Fruit fly (Drosophila melanogaster) whole organism, embryonic: Measurements from ENCODE around the gene CG10165.
A peak's percentile ranks its signal among the peaks of the same experiment; 100 is the strongest.

ENCODE experiments used
- Abd-B ChIP-seq: fragments of 200-800 bp; sonication (Bioruptor generic); optimal IDR thresholded peaks from 2 replicates; lab custom pipeline; 2018; ENCODE audit warnings: missing biosample characterization, mild to moderate bottlenecking, missing genetic modification characterization, moderate library complexity
- Asciz ChIP-seq: fragments of 200-800 bp; sonication (Bioruptor generic); optimal IDR thresholded peaks from 2 replicates; lab custom pipeline; 2017; ENCODE audit warnings: missing biosample characterization, mild to moderate bottlenecking, missing genetic modification characterization, missing genetic modification reagents
- CG17186 ChIP-seq: fragments of 200-800 bp; sonication (Bioruptor generic); optimal IDR thresholded peaks from 3 replicates; lab custom pipeline; 2017; ENCODE audit warnings: missing biosample characterization, missing genetic modification reagents, missing genetic modification characterization
- CG17829 ChIP-seq: fragments of 200-800 bp; optimal IDR thresholded peaks from 2 replicates; lab custom pipeline; 2019; ENCODE audit warnings: missing biosample characterization, mild to moderate bottlenecking, missing genetic modification characterization, moderate library complexity
- CG2678 ChIP-seq: fragments of 200-800 bp; sonication (Bioruptor generic); optimal IDR thresholded peaks from 3 replicates; lab custom pipeline; 2019; ENCODE audit warnings: missing biosample characterization, mild to moderate bottlenecking, missing genetic modification characterization, moderate library complexity
- CG3163 ChIP-seq: fragments of 200-800 bp; sonication (Bioruptor generic); optimal IDR thresholded peaks from 3 replicates; lab custom pipeline; 2016; ENCODE audit warnings: missing biosample characterization, missing genetic modification characterization
- CG33213 ChIP-seq: fragments of 200-800 bp; sonication (Bioruptor generic); optimal IDR thresholded peaks from 3 replicates; lab custom pipeline; 2016; ENCODE audit warnings: missing biosample characterization, missing genetic modification characterization
- CG34376 ChIP-seq: fragments of 200-800 bp; sonication (Bioruptor generic); optimal IDR thresholded peaks from 2 replicates; lab custom pipeline; 2018; ENCODE audit warnings: missing biosample characterization, mild to moderate bottlenecking, missing genetic modification characterization
- CG6689 ChIP-seq: fragments of 200-800 bp; sonication (Bioruptor generic); IDR thresholded peaks from 2 replicates; pipeline ENCODE4 v1.3.6; 2022; ENCODE audit warnings: missing biosample characterization, missing genetic modification characterization
- CG7357 ChIP-seq: fragments of 200-800 bp; sonication (Bioruptor generic); IDR thresholded peaks from 3 replicates; pipeline ENCODE4 v1.3.6; 2022; ENCODE audit warnings: missing biosample characterization, missing genetic modification characterization
- CG7556 ChIP-seq: fragments of 200-800 bp; sonication (Bioruptor generic); optimal IDR thresholded peaks from 2 replicates; lab custom pipeline; 2017; ENCODE audit warnings: missing biosample characterization, mild to moderate bottlenecking, missing genetic modification characterization
- CG7928 ChIP-seq: fragments of 200-800 bp; sonication (Bioruptor generic); optimal IDR thresholded peaks from 2 replicates; lab custom pipeline; 2017; ENCODE audit warnings: missing biosample characterization, mild to moderate bottlenecking, missing genetic modification characterization
- CG8281 ChIP-seq: fragments of 200-800 bp; sonication (Bioruptor generic); optimal IDR thresholded peaks from 2 replicates; lab custom pipeline; 2018; ENCODE audit warnings: missing biosample characterization, mild to moderate bottlenecking, missing genetic modification characterization, moderate library complexity
- Deaf1 ChIP-seq: fragments of 200-800 bp; optimal IDR thresholded peaks from 3 replicates; lab custom pipeline; 2019; ENCODE audit warnings: missing biosample characterization, mild to moderate bottlenecking, missing genetic modification characterization, moderate library complexity
- Eip74EF ChIP-seq, 2 experiments: fragments of 200-800 bp in 1 of 2; fragments of >200 bp in 1 of 2; sonication (Bioruptor generic) in 1 of 2; optimal IDR thresholded peaks; 2 replicates each; lab custom pipeline; 2017 to 2019; ENCODE audit warnings: missing biosample characterization in 2 of 2, missing genetic modification characterization in 2 of 2, mild to moderate bottlenecking in 1 of 2, moderate library complexity in 1 of 2
- Elba2 ChIP-seq: fragments of 200-800 bp; sonication (Bioruptor generic); optimal IDR thresholded peaks from 3 replicates; lab custom pipeline; 2016; ENCODE audit warnings: missing biosample characterization, missing genetic modification characterization
- Ets97D ChIP-seq: fragments of 200-800 bp; sonication (Bioruptor generic); optimal IDR thresholded peaks from 3 replicates; lab custom pipeline; 2016; ENCODE audit warnings: missing biosample characterization, missing genetic modification characterization
- Fer2 ChIP-seq: fragments of 200-800 bp; sonication (Bioruptor generic); optimal IDR thresholded peaks from 2 replicates; lab custom pipeline; 2018; ENCODE audit warnings: missing biosample characterization, mild to moderate bottlenecking, missing genetic modification characterization, moderate library complexity
- HLH4C ChIP-seq: fragments of 200-800 bp; sonication (Bioruptor generic); IDR thresholded peaks from 3 replicates; pipeline ENCODE4 v1.3.6; 2022; ENCODE audit warnings: missing biosample characterization, missing genetic modification characterization; ENCODE audit not compliant: partially characterized antibody
- HLHmδ ChIP-seq: fragments of 200-800 bp; sonication (Bioruptor generic); optimal IDR thresholded peaks from 2 replicates; lab custom pipeline; 2018; ENCODE audit warnings: missing biosample characterization, mild to moderate bottlenecking, missing genetic modification characterization, moderate library complexity
- Hey ChIP-seq: fragments of 200-800 bp; sonication (Bioruptor generic); optimal IDR thresholded peaks from 3 replicates; lab custom pipeline; 2018; ENCODE audit warnings: missing biosample characterization, mild to moderate bottlenecking, missing genetic modification characterization
- Lim3 ChIP-seq: fragments of 200-800 bp; sonication (Bioruptor generic); IDR thresholded peaks from 2 replicates; pipeline ENCODE4 v1.3.6; 2022; ENCODE audit warnings: missing biosample characterization, missing genetic modification characterization
- NC2α ChIP-seq: fragments of 200-800 bp; sonication (Bioruptor generic); optimal IDR thresholded peaks from 2 replicates; lab custom pipeline; 2016; ENCODE audit warnings: missing biosample characterization, missing genetic modification characterization
- NFAT ChIP-seq: fragments of 200-800 bp; sonication (Bioruptor generic); IDR thresholded peaks from 2 replicates; pipeline ENCODE4 v1.3.6; 2022; ENCODE audit warnings: missing biosample characterization, missing genetic modification characterization
- Neu2 ChIP-seq: fragments of 200-800 bp; sonication (Bioruptor generic); optimal IDR thresholded peaks from 3 replicates; lab custom pipeline; 2016; ENCODE audit warnings: missing biosample characterization, missing genetic modification characterization, borderline replicate concordance
- Pdp1 ChIP-seq, 2 experiments: fragments of 200-800 bp; sonication (Bioruptor generic); optimal IDR thresholded peaks; 3 replicates each; lab custom pipeline; 2016; ENCODE audit warnings: missing biosample characterization in 2 of 2, missing genetic modification characterization in 2 of 2, mild to moderate bottlenecking in 1 of 2, moderate library complexity in 1 of 2
- Rx ChIP-seq: fragments of 200-800 bp; sonication (Bioruptor generic); IDR thresholded peaks from 2 replicates; pipeline ENCODE4 v1.3.6; 2022; ENCODE audit warnings: missing biosample characterization, missing genetic modification characterization
- Sry-β ChIP-seq: fragments of 200-800 bp; sonication (Bioruptor generic); optimal IDR thresholded peaks from 2 replicates; lab custom pipeline; 2018; ENCODE audit warnings: missing biosample characterization, mild to moderate bottlenecking, missing genetic modification characterization, moderate library complexity
- Sry-δ ChIP-seq: fragments of 200-800 bp; sonication (Bioruptor generic); optimal IDR thresholded peaks from 2 replicates; lab custom pipeline; 2016; ENCODE audit warnings: missing biosample characterization, missing genetic modification characterization
- crc ChIP-seq: fragments of 200-800 bp; sonication (Bioruptor generic); optimal IDR thresholded peaks from 2 replicates; lab custom pipeline; 2016; ENCODE audit warnings: missing biosample characterization, missing genetic modification characterization
- croc ChIP-seq: fragments of 200-800 bp; sonication (Bioruptor generic); conservative IDR thresholded peaks from 3 replicates; pipeline ENCODE4 v1.3.6; 2022; ENCODE audit warnings: missing biosample characterization, missing genetic modification characterization
- crol ChIP-seq: fragments of 200-800 bp; sonication (Bioruptor generic); IDR thresholded peaks from 2 replicates; pipeline ENCODE4 v1.3.6; 2022; ENCODE audit warnings: missing biosample characterization, missing genetic modification characterization
- cwo ChIP-seq: fragments of 200-800 bp; sonication (Bioruptor generic); optimal IDR thresholded peaks from 3 replicates; lab custom pipeline; 2017; ENCODE audit warnings: missing biosample characterization, missing genetic modification characterization, mild to moderate bottlenecking, moderate library complexity, missing genetic modification reagents
- danr ChIP-seq: fragments of 200-800 bp; sonication (Bioruptor generic); IDR thresholded peaks from 2 replicates; pipeline ENCODE4 v1.3.6; 2022; ENCODE audit warnings: missing biosample characterization, missing genetic modification characterization
- dmrt11E ChIP-seq: fragments of 200-800 bp; sonication (Bioruptor generic); optimal IDR thresholded peaks from 3 replicates; lab custom pipeline; 2018; ENCODE audit warnings: missing biosample characterization, mild to moderate bottlenecking, missing genetic modification characterization, moderate library complexity
- fd3F ChIP-seq: fragments of 200-800 bp; sonication (Bioruptor generic); optimal IDR thresholded peaks from 2 replicates; lab custom pipeline; 2018; ENCODE audit warnings: missing biosample characterization, mild to moderate bottlenecking, missing genetic modification characterization, moderate library complexity
- gcm2 ChIP-seq: fragments of 200-800 bp; sonication (Bioruptor generic); optimal IDR thresholded peaks from 2 replicates; lab custom pipeline; 2016; ENCODE audit warnings: missing biosample characterization, missing genetic modification characterization
- jing ChIP-seq: fragments of 200-800 bp; sonication (Bioruptor generic); optimal IDR thresholded peaks from 2 replicates; lab custom pipeline; 2018; ENCODE audit warnings: missing biosample characterization, mild to moderate bottlenecking, missing genetic modification characterization
- lola ChIP-seq, 3 experiments: fragments of >200 bp in 2 of 3; fragments of 200-800 bp in 1 of 3; sonication (Bioruptor generic) in 1 of 3; optimal IDR thresholded peaks; 2 replicates each; lab custom pipeline; 2017 to 2019; ENCODE audit warnings: missing biosample characterization in 3 of 3, missing genetic modification characterization in 3 of 3, mild to moderate bottlenecking in 1 of 3, moderate library complexity in 1 of 3
- nau ChIP-seq: fragments of 200-800 bp; sonication (Bioruptor generic); optimal IDR thresholded peaks from 3 replicates; lab custom pipeline; 2017; ENCODE audit warnings: missing biosample characterization, mild to moderate bottlenecking, missing genetic modification characterization, missing genetic modification reagents
- pb ChIP-seq: fragments of 200-800 bp; sonication (Bioruptor generic); optimal IDR thresholded peaks from 3 replicates; lab custom pipeline; 2016; ENCODE audit warnings: missing biosample characterization, missing genetic modification characterization
- schlank ChIP-seq: fragments of 200-800 bp; sonication (Bioruptor generic); optimal IDR thresholded peaks from 2 replicates; lab custom pipeline; 2018; ENCODE audit warnings: missing biosample characterization, mild to moderate bottlenecking, missing genetic modification characterization
- sens ChIP-seq: fragments of 200-800 bp; sonication (Bioruptor generic); peaks from one replicate; lab custom pipeline; 2016; ENCODE audit warnings: missing biosample characterization, missing genetic modification characterization
- seq ChIP-seq: fragments of 200-800 bp; sonication (Bioruptor generic); IDR thresholded peaks from 2 replicates; pipeline ENCODE4 v1.3.6; 2022; ENCODE audit warnings: missing biosample characterization, missing genetic modification characterization
- sug ChIP-seq: fragments of 200-800 bp; optimal IDR thresholded peaks from 2 replicates; lab custom pipeline; 2019; ENCODE audit warnings: missing biosample characterization, mild to moderate bottlenecking, missing genetic modification characterization, moderate library complexity
- tio ChIP-seq: fragments of 200-800 bp; sonication (Bioruptor generic); optimal IDR thresholded peaks from 2 replicates; lab custom pipeline; 2017; ENCODE audit warnings: missing biosample characterization, missing genetic modification characterization, inconsistent platforms
- tup ChIP-seq: fragments of 200-800 bp; sonication (Bioruptor generic); optimal IDR thresholded peaks from 2 replicates; lab custom pipeline; 2016; ENCODE audit warnings: missing biosample characterization, mild to moderate bottlenecking, missing genetic modification characterization, moderate library complexity
- wek ChIP-seq: fragments of 200-800 bp; sonication (Bioruptor generic); optimal IDR thresholded peaks from 3 replicates; lab custom pipeline; 2018; ENCODE audit warnings: missing biosample characterization, mild to moderate bottlenecking, missing genetic modification characterization, moderate library complexity
- zfh1 ChIP-seq: fragments of 200-800 bp; sonication (Bioruptor generic); IDR thresholded peaks from 3 replicates; pipeline ENCODE4 v1.3.6; 2022; ENCODE audit warnings: missing biosample characterization, missing genetic modification characterization

The CG10165 gene

dm6 chr2L:19537779-19538456, 7.8 kb upstream of the CG10165 start, which contains the start of gene CG13082 (continued):
- TF ChIP-seq CG6689 (GFP tag; lab: Robert Waterston, UW) (peak; percentile 51; the same call in 1 of the 2 replicates), HLH4C (no peak), crol (GFP tag; lab: Robert Waterston, UW) (peak; percentile 65), CG17186 (no peak), CG17829 (peak; percentile 78), CG7556 (GFP tag; lab: Kevin White, UChicago) (peak; percentile 45), sens (GFP tag; lab: Kevin White, UChicago) (peak; percentile 93), CG2678 (tag; lab: Kevin White, UChicago) (peak; percentile 66)

dm6 chr2L:19535234-19535633, 5.1 kb upstream of the CG10165 start, which contains the start of gene CG31697:
Gene CG31697, plus strand, starts transcription at chr2L:19535448.
- TF ChIP-seq Sry-β = no peak
- no peak for TF ChIP-seq tup (GFP tag; lab: Kevin White, UChicago)
- TF ChIP-seq jing = no peak
- no peak for TF ChIP-seq pb (GFP tag; lab: Kevin White, UChicago)
- TF ChIP-seq danr = no peak
- no peak for TF ChIP-seq Eip74EF (GFP tag; optimal IDR thresholded peaks at IDR 0.05; lab: Kevin White, UChicago)
- TF ChIP-seq tio (GFP tag; lab: Kevin White, UChicago) = no peak
- no peak for TF ChIP-seq NFAT (GFP tag; lab: Robert Waterston, UW)
- TF ChIP-seq CG7357 (GFP tag; lab: Robert Waterston, UW) = no peak
- no peak for TF ChIP-seq fd3F (GFP tag; lab: Kevin White, UChicago)
- TF ChIP-seq NC2α (GFP tag; lab: Kevin White, UChicago) = no peak
- no peak for TF ChIP-seq gcm2
- no peak for TF ChIP-seq Sry-δ (GFP tag; lab: Kevin White, UChicago)
- TF ChIP-seq wek = no peak
- TF ChIP-seq CG3163 = no peak
- peak; percentile 68 for TF ChIP-seq Hey (tag; lab: Kevin White, UChicago)
- peak in 1 of 2 experiments; percentile 8 for TF ChIP-seq Pdp1 (GFP tag; optimal IDR thresholded peaks at IDR 0.05; lab: Kevin White, UChicago)
- no peak for TF ChIP-seq HLHmδ (GFP tag; lab: Kevin White, UChicago)
- no peak for TF ChIP-seq Abd-B (GFP tag; lab: Kevin White, UChicago)
- TF ChIP-seq Lim3 (GFP tag; lab: Robert Waterston, UW) = no peak
- TF ChIP-seq Elba2 (GFP tag; lab: Kevin White, UChicago) = no peak
- TF ChIP-seq sug (tag; lab: Kevin White, UChicago) = peak; percentile 58
- TF ChIP-seq Fer2 (tag; lab: Kevin White, UChicago) = no peak
- TF ChIP-seq Neu2 = no peak
- no peak for TF ChIP-seq Asciz (GFP tag; lab: Kevin White, UChicago)
- TF ChIP-seq schlank (tag; lab: Kevin White, UChicago) = no peak
- peak; percentile 75 for TF ChIP-seq cwo (GFP tag; lab: Kevin White, UChicago)
- TF ChIP-seq nau = no peak
- no peak for TF ChIP-seq dmrt11E (tag; lab: Kevin White, UChicago)
- no peak for TF ChIP-seq croc
- no peak for TF ChIP-seq Rx (GFP tag; lab: Robert Waterston, UW)
- no peak for TF ChIP-seq zfh1 (GFP tag; lab: Robert Waterston, UW)
- TF ChIP-seq CG8281 = no peak
- no peak for TF ChIP-seq crc (GFP tag; lab: Kevin White, UChicago)
- TF ChIP-seq Ets97D (GFP tag; lab: Kevin White, UChicago) = no peak
- TF ChIP-seq CG34376 (GFP tag; lab: Kevin White, UChicago) = peak; percentile 35
- no peak for TF ChIP-seq lola (GFP tag; optimal IDR thresholded peaks at IDR 0.05; lab: Kevin White, UChicago)
- no peak for TF ChIP-seq Deaf1 (tag; lab: Kevin White, UChicago)
- TF ChIP-seq CG7928 (GFP tag; lab: Kevin White, UChicago) = no peak
- TF ChIP-seq seq (GFP tag; lab: Robert Waterston, UW) = no peak
- no peak for TF ChIP-seq CG33213 (GFP tag; lab: Kevin White, UChicago)
